Worm (Caenorhabditis elegans): ENCODE results near the gene tag-209.
A peak's percentile ranks its signal among the peaks of the same experiment; 100 is the strongest.

The tag-209 gene

ce11 chrII:10805437-10805836, 18.3 kb downstream of the tag-209 start, which contains the start of gene ceh-62:
TSS of gene ceh-62 (plus strand) at chrII:10805737.
- TF ChIP-seq egl-13 (tag; optimal IDR thresholded peaks at IDR 0.05) (no peak), grh-1 (GFP tag; IDR thresholded peaks at IDR 0.05) (no peak), C04F5.9 (tag; optimal IDR thresholded peaks at IDR 0.05) (no peak), nhr-77 (tag; optimal IDR thresholded peaks at IDR 0.05) (no peak), ceh-8 (GFP tag; optimal IDR thresholded peaks at IDR 0.05) (no peak), lin-14 (GFP tag; optimal IDR thresholded peaks at IDR 0.05) (no peak), hlh-17 (GFP tag; optimal IDR thresholded peaks at IDR 0.05; ENCODE audit: borderline replicate concordance) (no peak), lin-39 (tag; optimal IDR thresholded peaks at IDR 0.05) (no peak), fos-1 (tag; optimal IDR thresholded peaks at IDR 0.05) (no peak), ztf-4 (tag; optimal IDR thresholded peaks at IDR 0.05) (no peak), nhr-71 (tag; optimal IDR thresholded peaks at IDR 0.05) (no peak), nhr-76 (tag; optimal IDR thresholded peaks at IDR 0.05) (no peak), swsn-7 (tag; optimal IDR thresholded peaks at IDR 0.05) (no peak), unc-130 (tag; optimal IDR thresholded peaks at IDR 0.05) (no peak), ceh-82 (tag; optimal IDR thresholded peaks at IDR 0.05) (no peak), sptf-1 (tag; optimal IDR thresholded peaks at IDR 0.05) (no peak), aha-1 (tag; optimal IDR thresholded peaks at IDR 0.05) (no peak)

ce11 chrII:10808708-10809343, 21.7 kb downstream of the tag-209 start, which contains the start of gene R06F6.14:
TSS of gene R06F6.14 (plus strand) at chrII:10809293.
- TF ChIP-seq nhr-84 (tag; optimal IDR thresholded peaks at IDR 0.05) (no peak), lin-14 (GFP tag; optimal IDR thresholded peaks at IDR 0.05) (no peak), unc-98 (GFP tag; IDR thresholded peaks at IDR 0.05) (no peak), fos-1 (tag; optimal IDR thresholded peaks at IDR 0.05) (no peak), lin-35 (GFP tag; optimal IDR thresholded peaks at IDR 0.05) (no peak)

- TF ChIP-seq unc-62 (GFP tag; optimal IDR thresholded peaks at IDR 0.05) (no peak), lin-15B (tag; optimal IDR thresholded peaks at IDR 0.05) (no peak), nhr-20 (tag; optimal IDR thresholded peaks at IDR 0.05) (no peak), C04F5.9 (tag; optimal IDR thresholded peaks at IDR 0.05) (no peak), egl-27 (tag; optimal IDR thresholded peaks at IDR 0.05) (no peak), unc-30 (tag; optimal IDR thresholded peaks at IDR 0.05) (no peak), Y116A8C.19 (tag; optimal IDR thresholded peaks at IDR 0.05; ENCODE audit: borderline replicate concordance) (no peak), mef-2 (tag; optimal IDR thresholded peaks at IDR 0.05) (no peak), zip-4 (GFP tag; optimal IDR thresholded peaks at IDR 0.05) (no peak), pax-3 (tag; optimal IDR thresholded peaks at IDR 0.05) (no peak), nhr-77 (tag; optimal IDR thresholded peaks at IDR 0.05) (no peak), isw-1 (GFP tag; IDR thresholded peaks at IDR 0.05) (no peak), dpl-1 (GFP tag; optimal IDR thresholded peaks at IDR 0.05) (no peak), dsc-1 (tag; optimal IDR thresholded peaks at IDR 0.05) (no peak), zag-1 (tag; optimal IDR thresholded peaks at IDR 0.05) (no peak), nhr-47 (tag; optimal IDR thresholded peaks at IDR 0.05) (no peak), hpl-2 (GFP tag; optimal IDR thresholded peaks at IDR 0.05) (no peak), fkh-8 (tag; optimal IDR thresholded peaks at IDR 0.05) (no peak)
Observed at ce11 chrII:10810690-10811089, 23.6 kb downstream of the tag-209 start, which contains the start of gene msrp-7. TSS of gene msrp-7 (plus strand) at chrII:10810990.

- TF ChIP-seq irx-1 (tag; optimal IDR thresholded peaks at IDR 0.05) (no peak), aly-2 (tag; optimal IDR thresholded peaks at IDR 0.05) (no peak), dpl-1 (GFP tag; optimal IDR thresholded peaks at IDR 0.05) (peak; percentile 33 to 70 (median 51)), efl-1 (optimal IDR thresholded peaks at IDR 0.05) (peak; percentile 56 to 58), efl-1 (GFP tag; optimal IDR thresholded peaks at IDR 0.05 in 1 of 2) (peak; percentile 58 to 95), nhr-71 (tag; optimal IDR thresholded peaks at IDR 0.05) (peak; percentile 25), unc-130 (tag; optimal IDR thresholded peaks at IDR 0.05) (peak; percentile 23), hlh-4 (tag; optimal IDR thresholded peaks at IDR 0.05) (no peak), nhr-20 (tag; optimal IDR thresholded peaks at IDR 0.05) (no peak), isw-1 (GFP tag; IDR thresholded peaks at IDR 0.05) (no peak), C34B4.2 (tag; optimal IDR thresholded peaks at IDR 0.05) (no peak), nhr-237 (tag; optimal IDR thresholded peaks at IDR 0.05) (no peak), ces-1 (GFP tag; optimal IDR thresholded peaks at IDR 0.05) (no peak), lin-14 (GFP tag; optimal IDR thresholded peaks at IDR 0.05) (no peak), C16A3.4 (tag; optimal IDR thresholded peaks at IDR 0.05) (peak; percentile 19), mep-1 (tag; optimal IDR thresholded peaks at IDR 0.05) (peak; percentile 59), lin-15B (tag; optimal IDR thresholded peaks at IDR 0.05) (peak; percentile 48), lsy-2 (tag; optimal IDR thresholded peaks at IDR 0.05) (peak in 1 of 2 experiments; percentile 59), ceh-82 (tag; optimal IDR thresholded peaks at IDR 0.05) (peak in 1 of 3 experiments; percentile 20)
Observed at ce11 chrII:10819928-10820423, 32.9 kb downstream of the tag-209 start, which contains the start of gene R06F6.8. TSS of gene R06F6.8 (minus strand) at chrII:10819978.

Data from whole organism, L1 larva.